Worm (Caenorhabditis elegans) whole organism, L2 larva: ENCODE measurements around the gene atgl-1.

Experiments used
- ama-1 ChIP-seq: fragments of 150-350 bp; optimal IDR thresholded peaks from 2 replicates; lab custom pipeline; 2018; ENCODE audit warnings: inconsistent platforms
- elt-1 ChIP-seq: fragments of 150-350 bp; optimal IDR thresholded peaks from 2 replicates; lab custom pipeline; 2014; ENCODE audit warnings: missing biosample characterization, missing genetic modification characterization
- fos-1 ChIP-seq: fragments of 150-350 bp; optimal IDR thresholded peaks from 2 replicates; lab custom pipeline; 2014; ENCODE audit warnings: missing biosample characterization, missing genetic modification characterization
- lsy-2 ChIP-seq, 2 experiments: fragments of 150-350 bp in 1 of 2; sonication (generic microtip) in 1 of 2; optimal IDR thresholded peaks; 2 replicates each; lab custom pipeline; 2014 to 2017; ENCODE audit warnings: missing biosample characterization in 2 of 2, missing genetic modification characterization in 2 of 2
- ztf-11 ChIP-seq: sonication (generic microtip); optimal IDR thresholded peaks from 2 replicates; lab custom pipeline; 2017; ENCODE audit warnings: missing biosample characterization, missing genetic modification characterization
- ztf-4 ChIP-seq: fragments of 150-350 bp; optimal IDR thresholded peaks from 2 replicates; lab custom pipeline; 2014; ENCODE audit warnings: missing biosample characterization, missing genetic modification characterization

- TF ChIP-seq ztf-11 (tag; lab: Kevin White, UChicago) = no peak
- TF ChIP-seq lsy-2 (tag; optimal IDR thresholded peaks at IDR 0.05; lab: Kevin White, UChicago) = peak in 1 of 2 experiments; percentile 63
- no peak for TF ChIP-seq ztf-4 (tag; lab: Kevin White, UChicago)
- no peak for TF ChIP-seq fos-1
- TF ChIP-seq ama-1 (lab: Kevin White, UChicago) = no peak
- no peak for TF ChIP-seq elt-1 (tag; lab: Kevin White, UChicago)
Observed at ce11 chrIII:6367712-6368111, 51.5 kb downstream of the atgl-1 start, which contains the start of the genes C56G2.15 and thoc-2.
